Worm (Caenorhabditis elegans) whole organism, late embryonic: Measurements from ENCODE around the gene ttr-11.

Experiments
- C38D4.7 ChIP-seq: fragments of 200-800 bp; sonication (Bioruptor generic); optimal IDR thresholded peaks from 2 replicates; lab custom pipeline; 2018; ENCODE audit warnings: mild to moderate bottlenecking, missing genetic modification characterization, moderate library complexity, missing compliant biosample characterization
- F13H6.1 ChIP-seq: sonication (generic microtip); optimal IDR thresholded peaks from 2 replicates; lab custom pipeline; 2016; ENCODE audit warnings: missing genetic modification characterization, missing compliant biosample characterization
- K09A11.1 ChIP-seq: sonication (generic microtip); optimal IDR thresholded peaks from 2 replicates; lab custom pipeline; 2017; ENCODE audit warnings: antibody characterized with exemption, mild to moderate bottlenecking, missing genetic modification characterization, missing compliant biosample characterization; ENCODE audit not compliant: insufficient read depth
- T23F11.4 ChIP-seq: fragments of 200-800 bp; sonication (Bioruptor generic); optimal IDR thresholded peaks from 2 replicates; lab custom pipeline; 2018; ENCODE audit warnings: mild to moderate bottlenecking, missing genetic modification characterization, missing compliant biosample characterization
- Y22D7AL.16 ChIP-seq: sonication (generic microtip); optimal IDR thresholded peaks from 2 replicates; lab custom pipeline; 2016; ENCODE audit warnings: missing genetic modification characterization, missing compliant biosample characterization
- ceh-2 ChIP-seq: sonication (generic microtip); optimal IDR thresholded peaks from 2 replicates; lab custom pipeline; 2016; ENCODE audit warnings: missing genotype, missing genetic modification characterization, missing compliant biosample characterization
- ceh-22 ChIP-seq: sonication (generic microtip); optimal IDR thresholded peaks from 2 replicates; lab custom pipeline; 2017; ENCODE audit warnings: missing biosample characterization, missing genetic modification characterization
- ceh-30 ChIP-seq: fragments of 150-350 bp; optimal IDR thresholded peaks from 2 replicates; lab custom pipeline; 2014; ENCODE audit warnings: missing biosample characterization, missing genetic modification characterization
- ceh-31 ChIP-seq: sonication (generic microtip); optimal IDR thresholded peaks from 2 replicates; lab custom pipeline; 2016; ENCODE audit warnings: missing genetic modification characterization, missing compliant biosample characterization
- ceh-34 ChIP-seq: sonication (generic microtip); optimal IDR thresholded peaks from 2 replicates; lab custom pipeline; 2016; ENCODE audit warnings: mild to moderate bottlenecking, missing genetic modification characterization, missing compliant biosample characterization
- ceh-48 ChIP-seq: sonication (generic microtip); optimal IDR thresholded peaks from 2 replicates; lab custom pipeline; 2016; ENCODE audit warnings: missing genetic modification characterization, inconsistent platforms, missing compliant biosample characterization
- ceh-6 ChIP-seq: fragments of 200-800 bp; sonication (Bioruptor generic); optimal IDR thresholded peaks from 2 replicates; lab custom pipeline; 2018; ENCODE audit warnings: mild to moderate bottlenecking, missing genetic modification characterization, missing compliant biosample characterization
- che-1 ChIP-seq: sonication (generic microtip); optimal IDR thresholded peaks from 2 replicates; lab custom pipeline; 2016; ENCODE audit warnings: mild to moderate bottlenecking, missing genetic modification characterization, missing compliant biosample characterization
- dmd-4 ChIP-seq: sonication (generic microtip); optimal IDR thresholded peaks from 2 replicates; lab custom pipeline; 2016; ENCODE audit warnings: borderline replicate concordance, missing genetic modification characterization, missing compliant biosample characterization
- dve-1 ChIP-seq: sonication (generic microtip); optimal IDR thresholded peaks from 2 replicates; lab custom pipeline; 2017; ENCODE audit warnings: antibody characterized with exemption, mild to moderate bottlenecking, missing genetic modification characterization, missing compliant biosample characterization
- elt-2 ChIP-seq: sonication (generic microtip); optimal IDR thresholded peaks from 2 replicates; lab custom pipeline; 2016; ENCODE audit warnings: missing genetic modification reagents, missing genetic modification characterization, missing compliant biosample characterization
- elt-4 ChIP-seq: sonication (generic microtip); optimal IDR thresholded peaks from 2 replicates; lab custom pipeline; 2016; ENCODE audit warnings: missing genetic modification characterization, missing compliant biosample characterization
- ets-4 ChIP-seq: sonication (generic microtip); optimal IDR thresholded peaks from 2 replicates; lab custom pipeline; 2016; ENCODE audit warnings: missing genetic modification characterization, missing compliant biosample characterization
- fax-1 ChIP-seq: sonication (generic microtip); optimal IDR thresholded peaks from 2 replicates; lab custom pipeline; 2016; ENCODE audit warnings: missing genotype, missing genetic modification characterization, missing compliant biosample characterization
- fkh-6 ChIP-seq: sonication (generic microtip); optimal IDR thresholded peaks from 2 replicates; lab custom pipeline; 2016; ENCODE audit warnings: missing genetic modification characterization, missing compliant biosample characterization
- gmeb-2 ChIP-seq: sonication (generic microtip); optimal IDR thresholded peaks from 2 replicates; lab custom pipeline; 2016; ENCODE audit warnings: missing genetic modification characterization, inconsistent platforms, missing compliant biosample characterization
- hlh-15 ChIP-seq: sonication (generic microtip); optimal IDR thresholded peaks from 2 replicates; lab custom pipeline; 2016; ENCODE audit warnings: missing genetic modification characterization, missing compliant biosample characterization
- hlh-30 ChIP-seq: sonication (generic microtip); optimal IDR thresholded peaks from 2 replicates; lab custom pipeline; 2017; ENCODE audit warnings: antibody characterized with exemption, missing genetic modification characterization, missing compliant biosample characterization; ENCODE audit not compliant: insufficient read depth
- hlh-6 ChIP-seq: sonication (generic microtip); optimal IDR thresholded peaks from 2 replicates; lab custom pipeline; 2016; ENCODE audit warnings: missing genotype, missing genetic modification characterization, missing compliant biosample characterization
- hlh-8 ChIP-seq: sonication (generic microtip); optimal IDR thresholded peaks from 2 replicates; lab custom pipeline; 2016; ENCODE audit warnings: missing genotype, missing genetic modification characterization, missing compliant biosample characterization
- lim-6 ChIP-seq: sonication (generic microtip); optimal IDR thresholded peaks from 2 replicates; lab custom pipeline; 2016; ENCODE audit warnings: missing genetic modification characterization, missing compliant biosample characterization
- lin-11 ChIP-seq: fragments of 200-800 bp; sonication (Bioruptor generic); optimal IDR thresholded peaks from 2 replicates; lab custom pipeline; 2018; ENCODE audit warnings: mild to moderate bottlenecking, missing genetic modification characterization, missing compliant biosample characterization
- madf-2 ChIP-seq: sonication (generic microtip); optimal IDR thresholded peaks from 2 replicates; lab custom pipeline; 2017; ENCODE audit warnings: missing genetic modification characterization, missing compliant biosample characterization
- npax-4 ChIP-seq: sonication (generic microtip); optimal IDR thresholded peaks from 2 replicates; lab custom pipeline; 2016; ENCODE audit warnings: missing genetic modification characterization, missing compliant biosample characterization
- odd-2 ChIP-seq: sonication (generic microtip); optimal IDR thresholded peaks from 2 replicates; lab custom pipeline; 2017; ENCODE audit warnings: antibody characterized with exemption, mild to moderate bottlenecking, missing genetic modification characterization, missing compliant biosample characterization
- pag-3 ChIP-seq: sonication (generic microtip); optimal IDR thresholded peaks from 2 replicates; lab custom pipeline; 2016; ENCODE audit warnings: missing compliant biosample characterization, missing genetic modification characterization, borderline replicate concordance
- pax-1 ChIP-seq: fragments of 150-350 bp; optimal IDR thresholded peaks from 2 replicates; lab custom pipeline; 2014; ENCODE audit warnings: missing biosample characterization, missing genetic modification characterization
- pqm-1 ChIP-seq: sonication (generic microtip); optimal IDR thresholded peaks from 2 replicates; lab custom pipeline; 2016; ENCODE audit warnings: missing genetic modification characterization, missing compliant biosample characterization
- ref-2 ChIP-seq: sonication (generic microtip); optimal IDR thresholded peaks from 2 replicates; lab custom pipeline; 2016; ENCODE audit warnings: missing genetic modification characterization, missing compliant biosample characterization
- sdc-2 ChIP-seq: sonication (generic microtip); optimal IDR thresholded peaks from 2 replicates; lab custom pipeline; 2016; ENCODE audit warnings: missing genotype, missing genetic modification characterization, missing compliant biosample characterization
- sox-2 ChIP-seq: fragments of 200-800 bp; sonication (Bioruptor generic); IDR thresholded peaks from 2 replicates; pipeline ENCODE4 v1.3.6; 2022; ENCODE audit warnings: missing genetic modification reagents, missing genetic modification characterization, missing compliant biosample characterization
- syd-9 ChIP-seq: sonication (generic microtip); optimal IDR thresholded peaks from 2 replicates; lab custom pipeline; 2016; ENCODE audit warnings: mild to moderate bottlenecking, missing genetic modification characterization, moderate library complexity, missing compliant biosample characterization
- tbx-7 ChIP-seq: sonication (generic microtip); optimal IDR thresholded peaks from 2 replicates; lab custom pipeline; 2016; ENCODE audit warnings: missing genotype, missing genetic modification characterization, missing compliant biosample characterization
- unc-42 ChIP-seq: sonication (generic microtip); optimal IDR thresholded peaks from 2 replicates; lab custom pipeline; 2016; ENCODE audit warnings: missing genotype, missing genetic modification characterization, missing compliant biosample characterization
- ztf-16 ChIP-seq: sonication (generic microtip); optimal IDR thresholded peaks from 2 replicates; lab custom pipeline; 2017; ENCODE audit warnings: missing genetic modification characterization, missing compliant biosample characterization

The ttr-11 gene

DNA sequence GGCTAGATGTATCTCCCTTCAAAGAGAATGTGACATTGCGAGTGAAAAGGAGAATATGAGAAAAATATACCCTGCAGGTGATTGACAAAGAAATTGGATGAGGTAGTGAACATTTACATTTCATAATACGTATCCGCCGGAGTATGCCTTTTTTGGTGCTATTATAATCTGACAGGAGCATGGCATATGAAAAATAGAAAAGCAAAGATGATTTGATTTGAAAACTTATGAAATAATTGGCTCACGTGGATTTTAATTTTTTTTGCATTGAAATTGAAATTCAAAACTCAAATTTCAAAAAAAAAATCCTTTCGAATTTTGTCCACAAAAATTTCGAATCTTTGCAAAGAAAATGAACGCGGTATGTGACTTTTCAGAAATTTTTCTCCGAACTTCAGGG, at the start of gene ttr-11:
Gene ttr-11 (plus strand): TSS at position 301 of the 400 bp plus-strand sequence.
- TF ChIP-seq hlh-30 (tag; lab: Kevin White, UChicago) (no peak), hlh-6 (no peak), hlh-15 (no peak), K09A11.1 (tag; lab: Kevin White, UChicago) (no peak), dve-1 (tag; lab: Kevin White, UChicago) (no peak), lim-6 (tag; lab: Kevin White, UChicago) (no peak)
- TF ChIP-seq, all 69 proteins: peak for 0

DNA sequence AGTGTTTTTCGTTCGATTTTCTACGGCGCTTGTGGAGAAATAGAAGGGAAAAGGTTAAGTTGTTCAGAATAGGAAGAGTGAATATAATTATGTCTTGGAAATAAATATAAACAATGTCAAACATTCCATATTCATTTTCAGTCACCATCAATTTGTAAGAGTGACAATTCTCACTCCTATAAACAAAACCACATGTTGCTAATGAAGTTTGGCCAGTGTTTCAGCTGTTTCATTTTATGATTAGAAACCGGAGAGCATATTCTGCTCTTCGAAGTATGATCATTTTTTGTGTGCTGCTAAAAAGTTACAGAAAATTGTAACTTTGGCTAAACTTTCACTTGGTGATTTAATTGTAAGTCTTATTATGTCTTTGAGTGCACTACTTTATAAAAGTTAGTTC, 48.0 kb upstream of the ttr-11 start, which contains the start of gene Y38H6C.21:
Gene Y38H6C.21 (minus strand): TSS at position 148 of the 400 bp plus-strand sequence.
- TF ChIP-seq T23F11.4 (GFP tag; lab: Kevin White, UChicago), result no peak
- no peak for TF ChIP-seq pag-3
- no peak for TF ChIP-seq ets-4 (tag; lab: Kevin White, UChicago)
- no peak for TF ChIP-seq tbx-7
- TF ChIP-seq sox-2 (GFP tag; lab: Robert Waterston, UW), result no peak
- TF ChIP-seq ceh-31 (tag; lab: Kevin White, UChicago), result no peak
- no peak for TF ChIP-seq unc-42 (tag; lab: Kevin White, UChicago)
- TF ChIP-seq ceh-6 (GFP tag; lab: Kevin White, UChicago), result no peak

DNA sequence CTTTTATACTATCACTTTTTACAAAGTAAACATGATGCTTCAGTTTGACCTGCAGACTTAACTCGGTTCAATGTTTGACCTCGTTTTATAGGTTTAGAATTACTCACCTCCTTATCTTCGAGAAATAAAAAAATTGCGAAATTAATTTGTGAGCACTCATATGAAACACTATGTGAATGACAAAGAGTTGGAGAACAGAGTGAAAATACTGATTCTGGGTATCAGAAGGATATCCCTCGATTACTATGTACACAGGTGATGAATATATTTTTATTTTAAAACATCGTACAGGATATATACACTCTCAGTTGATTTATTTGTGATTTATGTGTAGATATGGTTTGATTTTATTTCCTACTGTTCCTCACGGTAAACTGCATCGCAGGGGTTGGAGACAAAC, 46.9 kb upstream of the ttr-11 start, which contains the start of gene Y38H6C.23:
Gene Y38H6C.23 (minus strand): TSS at position 101 of the 400 bp plus-strand sequence.
- TF ChIP-seq ceh-30 (tag; lab: Kevin White, UChicago), result no peak
- TF ChIP-seq C38D4.7 (GFP tag; lab: Kevin White, UChicago), result no peak
- no peak for TF ChIP-seq ceh-34 (tag; lab: Kevin White, UChicago)
- TF ChIP-seq elt-2 (tag; lab: Kevin White, UChicago), result no peak
- TF ChIP-seq ceh-22 (tag; lab: Kevin White, UChicago), result no peak
- no peak for TF ChIP-seq T23F11.4 (GFP tag; lab: Kevin White, UChicago)
- TF ChIP-seq madf-2, result no peak

DNA sequence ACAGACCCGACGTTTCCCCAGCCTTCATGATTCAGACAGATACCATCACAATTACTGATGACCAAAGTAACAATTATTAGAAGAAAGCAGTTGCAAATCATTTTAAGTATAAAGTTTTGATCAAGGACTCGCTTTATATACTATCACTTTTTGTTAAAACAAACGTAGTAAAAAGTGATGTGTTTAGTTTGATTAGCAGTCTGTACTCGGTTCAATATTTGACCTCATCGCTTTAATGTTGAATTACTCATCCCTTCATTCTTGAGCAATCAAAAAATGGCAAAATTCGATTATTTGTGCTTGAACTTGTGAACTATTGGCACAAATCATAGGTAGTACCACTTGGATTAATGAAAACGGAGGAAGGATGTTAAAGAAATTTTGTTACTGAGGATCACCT, 44.8 kb upstream of the ttr-11 start, which contains the start of gene abf-4:
Gene abf-4 (minus strand): TSS at position 101 of the 400 bp plus-strand sequence.
- no peak for TF ChIP-seq lin-11 (tag; lab: Kevin White, UChicago)
- TF ChIP-seq odd-2 (tag; lab: Kevin White, UChicago), result no peak
- no peak for TF ChIP-seq sdc-2 (tag; lab: Kevin White, UChicago)
- TF ChIP-seq ceh-48, result no peak
- TF ChIP-seq pax-1 (tag; lab: Kevin White, UChicago), result no peak
- no peak for TF ChIP-seq hlh-8 (tag; lab: Kevin White, UChicago)
- TF ChIP-seq ceh-2 (tag; lab: Kevin White, UChicago), result no peak
- TF ChIP-seq elt-2 (tag; lab: Kevin White, UChicago), result no peak
- no peak for TF ChIP-seq ceh-22 (tag; lab: Kevin White, UChicago)
- TF ChIP-seq F13H6.1 (tag; lab: Kevin White, UChicago), result no peak
- TF ChIP-seq che-1 (tag; lab: Kevin White, UChicago), result no peak

DNA sequence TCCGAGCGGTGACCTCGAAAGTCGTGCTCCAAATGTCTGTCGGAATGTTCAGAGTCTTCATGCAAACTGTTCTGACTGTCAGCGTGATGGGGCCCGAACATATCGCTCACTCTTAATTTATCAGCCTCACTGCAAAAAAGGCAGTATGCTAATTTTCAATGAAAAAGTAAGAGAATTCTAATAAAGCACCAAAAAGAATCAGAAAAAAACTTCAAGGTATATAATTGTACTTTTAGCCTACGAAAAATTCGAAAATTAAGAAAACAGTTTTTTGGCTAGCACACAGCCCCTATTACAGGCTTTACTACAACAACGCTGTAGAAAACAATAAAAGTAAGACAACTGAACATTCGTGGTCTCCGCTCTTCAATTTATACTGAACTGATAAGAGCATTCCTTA, 41.3 kb upstream of the ttr-11 start, which contains the start of gene F26F2.1:
Gene F26F2.1 (minus strand): TSS at position 101 of the 400 bp plus-strand sequence.
- no peak for TF ChIP-seq C38D4.7 (GFP tag; lab: Kevin White, UChicago)
- no peak for TF ChIP-seq hlh-6
- no peak for TF ChIP-seq Y22D7AL.16 (tag; lab: Kevin White, UChicago)
- no peak for TF ChIP-seq ztf-16 (tag; lab: Kevin White, UChicago)
- TF ChIP-seq fax-1 (tag; lab: Kevin White, UChicago), result no peak
- TF ChIP-seq hlh-8 (tag; lab: Kevin White, UChicago), result no peak
- no peak for TF ChIP-seq ceh-6 (GFP tag; lab: Kevin White, UChicago)
- no peak for TF ChIP-seq gmeb-2 (tag; lab: Kevin White, UChicago)
- TF ChIP-seq syd-9 (tag; lab: Kevin White, UChicago), result no peak
- TF ChIP-seq madf-2, result no peak
- TF ChIP-seq pqm-1 (tag; lab: Kevin White, UChicago), result no peak
- TF ChIP-seq npax-4 (tag; lab: Kevin White, UChicago), result no peak
- no peak for TF ChIP-seq ref-2 (tag; lab: Kevin White, UChicago)
- no peak for TF ChIP-seq pag-3
- TF ChIP-seq fkh-6 (tag; lab: Kevin White, UChicago), result no peak
- no peak for TF ChIP-seq ceh-31 (tag; lab: Kevin White, UChicago)
- TF ChIP-seq elt-4 (tag; lab: Kevin White, UChicago), result no peak
- no peak for TF ChIP-seq pax-1 (tag; lab: Kevin White, UChicago)
- no peak for TF ChIP-seq dmd-4 (tag; lab: Kevin White, UChicago)
